Worm (Caenorhabditis elegans): ENCODE data around the gene R09E10.13.

Gene R09E10.13

DNA sequence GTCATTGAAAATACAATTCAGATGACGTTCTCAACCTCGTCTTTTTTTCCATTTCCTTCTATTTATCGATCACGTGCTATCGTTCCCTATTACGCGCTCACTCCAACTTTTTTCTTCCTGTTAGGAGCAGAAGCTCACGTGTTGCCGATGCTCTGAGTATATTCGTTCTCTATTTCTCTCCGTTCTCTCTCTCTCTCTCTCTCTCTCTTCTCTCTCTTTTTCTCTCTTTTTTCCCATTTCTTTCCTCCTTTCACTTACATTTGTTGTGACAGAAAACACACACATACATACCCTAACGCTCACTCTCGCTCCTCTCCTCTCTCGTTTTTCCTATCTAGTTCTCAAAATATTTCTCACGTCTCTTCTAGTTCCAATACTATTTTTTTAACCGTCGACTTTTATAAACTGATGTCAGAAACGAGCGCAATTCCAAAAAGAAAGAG is 42.6 kb downstream of the R09E10.13 start:
- TF ChIP-seq crh-2 (tag; optimal IDR thresholded peaks at IDR 0.05) (peak; percentile 100), nhr-12 (tag; optimal IDR thresholded peaks at IDR 0.05) (peak; percentile 33), aly-2 (tag; optimal IDR thresholded peaks at IDR 0.05) (no peak), snpc-4 (tag; optimal IDR thresholded peaks at IDR 0.05) (peak; percentile 32), alr-1 (tag; optimal IDR thresholded peaks at IDR 0.05) (no peak), dmd-4 (tag; optimal IDR thresholded peaks at IDR 0.05) (no peak), mdl-1 (tag; optimal IDR thresholded peaks at IDR 0.05) (peak; percentile 80 to 98), ceh-16 (tag; optimal IDR thresholded peaks at IDR 0.05) (peak; percentile 5), lsy-2 (tag; optimal IDR thresholded peaks at IDR 0.05) (peak; percentile 65 to 92), sem-4 (tag; optimal IDR thresholded peaks at IDR 0.05) (peak; percentile 81), nhr-10 (tag; optimal IDR thresholded peaks at IDR 0.05) (peak; percentile 12), unc-62 (GFP tag; optimal IDR thresholded peaks at IDR 0.05) (peak; percentile 73), fos-1 (tag; optimal IDR thresholded peaks at IDR 0.05) (peak; percentile 81), blmp-1 (tag; optimal IDR thresholded peaks at IDR 0.05; ENCODE audit: insufficient read depth) (peak; percentile 92), nhr-6 (tag; optimal IDR thresholded peaks at IDR 0.05) (peak; percentile 93), nhr-129 (tag; optimal IDR thresholded peaks at IDR 0.05) (peak; percentile 96), lin-11 (tag; optimal IDR thresholded peaks at IDR 0.05) (no peak), Y55F3AM.14 (GFP tag; optimal IDR thresholded peaks at IDR 0.05) (peak; percentile 52), sma-3 (GFP tag; optimal IDR thresholded peaks at IDR 0.05) (peak; percentile 87), lin-39 (tag; optimal IDR thresholded peaks at IDR 0.05) (no peak), ztf-4 (tag; optimal IDR thresholded peaks at IDR 0.05) (peak; percentile 69), elt-1 (tag; optimal IDR thresholded peaks at IDR 0.05) (no peak), zag-1 (tag; optimal IDR thresholded peaks at IDR 0.05) (peak; percentile 87), ZK546.5 (tag; optimal IDR thresholded peaks at IDR 0.05) (no peak), F13H6.1 (tag; optimal IDR thresholded peaks at IDR 0.05) (peak; percentile 96), mab-5 (tag; optimal IDR thresholded peaks at IDR 0.05) (peak; percentile 75), nhr-11 (tag; optimal IDR thresholded peaks at IDR 0.05) (peak; percentile 31), mbf-1 (tag; optimal IDR thresholded peaks at IDR 0.05) (no peak), unc-55 (GFP tag; optimal IDR thresholded peaks at IDR 0.05) (peak; percentile 89), gmeb-1 (tag; optimal IDR thresholded peaks at IDR 0.05) (peak; percentile 78), ztf-11 (tag; optimal IDR thresholded peaks at IDR 0.05) (no peak), lin-13 (GFP tag; optimal IDR thresholded peaks at IDR 0.05) (peak; percentile 56), nhr-21 (tag; optimal IDR thresholded peaks at IDR 0.05) (peak; percentile 83), egl-27 (tag; optimal IDR thresholded peaks at IDR 0.05) (peak; percentile 89), ama-1 (optimal IDR thresholded peaks at IDR 0.05) (peak; percentile 38), nhr-25 (tag; optimal IDR thresholded peaks at IDR 0.05) (peak; percentile 7), sma-9 (GFP tag; optimal IDR thresholded peaks at IDR 0.05) (peak; percentile 97), sma-9 (tag; optimal IDR thresholded peaks at IDR 0.05) (no peak), C34F6.9 (tag; optimal IDR thresholded peaks at IDR 0.05) (peak; percentile 98), unc-39 (tag; optimal IDR thresholded peaks at IDR 0.05) (no peak), nhr-23 (tag; optimal IDR thresholded peaks at IDR 0.05) (no peak), skn-1 (tag; optimal IDR thresholded peaks at IDR 0.05) (peak; percentile 69)

DNA sequence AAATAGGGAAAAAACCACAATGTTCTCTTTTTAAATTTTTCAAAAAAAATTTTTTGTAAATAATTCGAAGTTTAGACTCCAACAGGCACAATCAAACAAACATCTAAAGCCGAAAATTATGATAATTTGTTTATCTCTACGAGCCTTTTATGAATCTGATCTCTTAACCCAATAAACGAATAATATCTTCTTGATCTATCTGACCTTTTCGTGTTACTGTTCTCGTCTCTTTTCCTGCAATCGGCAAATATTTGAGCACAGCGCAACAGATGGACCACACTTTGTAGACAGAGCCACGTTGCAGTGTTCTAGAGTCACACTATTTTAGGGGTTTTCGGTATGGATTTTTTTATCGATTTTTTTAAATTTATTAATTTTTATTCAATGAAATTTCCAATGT is 43.2 kb downstream of the R09E10.13 start:
- TF ChIP-seq unc-39 (tag; optimal IDR thresholded peaks at IDR 0.05) (no peak), gmeb-1 (tag; optimal IDR thresholded peaks at IDR 0.05) (no peak), nhr-10 (tag; optimal IDR thresholded peaks at IDR 0.05) (no peak), fos-1 (tag; optimal IDR thresholded peaks at IDR 0.05) (no peak), mab-5 (tag; optimal IDR thresholded peaks at IDR 0.05) (no peak)

DNA sequence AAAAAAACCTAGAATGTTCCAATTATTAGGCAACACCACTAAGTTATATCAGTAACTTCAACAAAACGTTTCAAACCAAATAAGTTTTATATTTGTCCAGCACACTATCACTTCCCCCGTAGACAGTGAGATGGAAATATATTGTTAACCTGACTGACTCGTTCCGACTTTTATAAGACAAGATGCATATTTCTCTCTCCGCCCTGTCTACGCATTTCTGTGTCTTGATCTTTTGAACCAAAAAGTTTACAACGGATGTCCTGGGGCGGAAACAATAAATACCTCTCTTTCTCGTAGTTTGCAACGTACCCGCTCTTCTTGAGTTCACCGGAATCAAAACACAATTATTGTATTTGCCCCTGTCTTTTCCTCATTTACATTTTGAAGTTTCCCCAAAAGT is 43.7 kb downstream of the R09E10.13 start:
- TF ChIP-seq Y55F3AM.14 (GFP tag; optimal IDR thresholded peaks at IDR 0.05) (no peak), ZK546.5 (tag; optimal IDR thresholded peaks at IDR 0.05) (no peak), crh-2 (tag; optimal IDR thresholded peaks at IDR 0.05) (peak; percentile 24), dmd-4 (tag; optimal IDR thresholded peaks at IDR 0.05) (no peak), nhr-21 (tag; optimal IDR thresholded peaks at IDR 0.05) (peak; percentile 8), ceh-16 (tag; optimal IDR thresholded peaks at IDR 0.05) (no peak), gmeb-1 (tag; optimal IDR thresholded peaks at IDR 0.05) (no peak), lin-11 (tag; optimal IDR thresholded peaks at IDR 0.05) (no peak), elt-1 (tag; optimal IDR thresholded peaks at IDR 0.05) (no peak), lin-39 (tag; optimal IDR thresholded peaks at IDR 0.05) (no peak), nhr-237 (tag; optimal IDR thresholded peaks at IDR 0.05) (no peak), sma-3 (GFP tag; optimal IDR thresholded peaks at IDR 0.05) (no peak), mab-5 (tag; optimal IDR thresholded peaks at IDR 0.05) (no peak), skn-1 (tag; optimal IDR thresholded peaks at IDR 0.05) (no peak), sma-9 (GFP tag; optimal IDR thresholded peaks at IDR 0.05) (peak; percentile 30), sma-9 (tag; optimal IDR thresholded peaks at IDR 0.05) (no peak), zag-1 (tag; optimal IDR thresholded peaks at IDR 0.05) (no peak), ztf-4 (tag; optimal IDR thresholded peaks at IDR 0.05) (no peak), peb-1 (tag; optimal IDR thresholded peaks at IDR 0.05) (no peak), lsy-2 (tag; optimal IDR thresholded peaks at IDR 0.05) (no peak), ceh-82 (tag; optimal IDR thresholded peaks at IDR 0.05) (no peak)
